Worm (Caenorhabditis elegans) whole organism, young adult: Measurements from ENCODE around the gene mbk-1.
A peak's percentile ranks its signal among the peaks of the same experiment; 100 is the strongest.

ENCODE experiments used
- B0261.1 ChIP-seq: sonication (generic microtip); optimal IDR thresholded peaks from 2 replicates; lab custom pipeline; 2016; ENCODE audit warnings: mild to moderate bottlenecking, missing genetic modification characterization, moderate library complexity, missing compliant biosample characterization
- C06A6.2 ChIP-seq: fragments of 200-800 bp; sonication (Bioruptor generic); conservative IDR thresholded peaks from 2 replicates; pipeline ENCODE4 v1.3.6; 2022; ENCODE audit warnings: missing genetic modification characterization, missing compliant biosample characterization
- F10E7.11 ChIP-seq: sonication (generic microtip); optimal IDR thresholded peaks from 2 replicates; lab custom pipeline; 2017; ENCODE audit warnings: mild to moderate bottlenecking, missing genetic modification characterization, moderate library complexity, missing compliant biosample characterization
- F23B12.7 ChIP-seq: sonication (generic microtip); optimal IDR thresholded peaks from 2 replicates; lab custom pipeline; 2017; ENCODE audit warnings: missing genetic modification characterization, mild to moderate bottlenecking, missing compliant biosample characterization, antibody characterized with exemption, moderate library complexity; ENCODE audit not compliant: insufficient read depth
- F37B4.10 ChIP-seq: fragments of 200-800 bp; sonication (Bioruptor generic); IDR thresholded peaks from 2 replicates; pipeline ENCODE4 v1.3.6; 2022; ENCODE audit warnings: missing genetic modification characterization, missing compliant biosample characterization
- F39B2.1 ChIP-seq: fragments of 200-800 bp; sonication (Bioruptor generic); IDR thresholded peaks from 2 replicates; pipeline ENCODE4 v1.3.6; 2022; ENCODE audit warnings: missing genetic modification reagents, missing genetic modification characterization, missing compliant biosample characterization
- F49E8.2 ChIP-seq: sonication (generic microtip); optimal IDR thresholded peaks from 3 replicates; lab custom pipeline; 2017; ENCODE audit warnings: missing genetic modification characterization, mild to moderate bottlenecking, missing compliant biosample characterization, antibody characterized with exemption, moderate library complexity; ENCODE audit not compliant: insufficient read depth
- F57A8.1 ChIP-seq: fragments of 200-800 bp; sonication (Bioruptor generic); optimal IDR thresholded peaks from 2 replicates; lab custom pipeline; 2018; ENCODE audit warnings: mild to moderate bottlenecking, missing genetic modification characterization, moderate library complexity, missing compliant biosample characterization
- K12H6.12 ChIP-seq: fragments of 200-800 bp; sonication (Bioruptor generic); optimal IDR thresholded peaks from 2 replicates; lab custom pipeline; 2018; ENCODE audit warnings: mild to moderate bottlenecking, missing genetic modification characterization, missing compliant biosample characterization
- T07F8.4 ChIP-seq: sonication (generic microtip); optimal IDR thresholded peaks from 2 replicates; lab custom pipeline; 2016; ENCODE audit warnings: mild to moderate bottlenecking, missing genetic modification characterization, moderate library complexity, missing compliant biosample characterization
- T26A5.8 ChIP-seq: sonication (generic microtip); optimal IDR thresholded peaks from 2 replicates; lab custom pipeline; 2016; ENCODE audit warnings: missing genetic modification characterization, missing compliant biosample characterization
- Y53G8AR.9 ChIP-seq: fragments of 200-800 bp; sonication (Bioruptor generic); conservative IDR thresholded peaks from 2 replicates; pipeline ENCODE4 v1.3.6; 2022; ENCODE audit warnings: missing genetic modification reagents, missing genetic modification characterization, missing compliant biosample characterization
- Y67H2A.10 ChIP-seq: fragments of 200-800 bp; sonication (Bioruptor generic); conservative IDR thresholded peaks from 2 replicates; pipeline ENCODE4 v1.3.6; 2022; ENCODE audit warnings: missing genetic modification reagents, missing genetic modification characterization, missing compliant biosample characterization
- akir-1 ChIP-seq: fragments of 200-800 bp; sonication (Bioruptor generic); optimal IDR thresholded peaks from 2 replicates; lab custom pipeline; 2018; ENCODE audit warnings: mild to moderate bottlenecking, missing genetic modification characterization, moderate library complexity, missing compliant biosample characterization
- aptf-3 ChIP-seq: fragments of 200-800 bp; sonication (Bioruptor generic); IDR thresholded peaks from 2 replicates; pipeline ENCODE4 v1.3.6; 2022; ENCODE audit warnings: missing genetic modification characterization, missing compliant biosample characterization
- atf-7 ChIP-seq: sonication (generic microtip); optimal IDR thresholded peaks from 2 replicates; lab custom pipeline; 2017; ENCODE audit warnings: mild to moderate bottlenecking, missing genetic modification characterization, missing compliant biosample characterization
- bed-1 ChIP-seq: fragments of 200-800 bp; sonication (Bioruptor generic); IDR thresholded peaks from 2 replicates; pipeline ENCODE4 v1.3.6; 2022; ENCODE audit warnings: missing genetic modification reagents, missing genetic modification characterization, missing compliant biosample characterization
- bed-2 ChIP-seq: fragments of 200-800 bp; sonication (Bioruptor generic); IDR thresholded peaks from 2 replicates; pipeline ENCODE4 v1.3.6; 2022; ENCODE audit warnings: missing genetic modification reagents, missing genetic modification characterization, missing compliant biosample characterization
- cebp-1 ChIP-seq, 2 experiments: fragments of 200-800 bp in 1 of 2; sonication (Bioruptor generic) in 1 of 2; sonication (generic microtip) in 1 of 2; IDR thresholded peaks in 1 of 2; optimal IDR thresholded peaks in 1 of 2; 2 replicates each; pipeline versions ENCODE4 v1.3.6 to Lab custom; 2017 to 2022; ENCODE audit warnings: missing compliant biosample characterization in 2 of 2, missing genetic modification characterization in 2 of 2, mild to moderate bottlenecking in 1 of 2, missing genetic modification reagents in 1 of 2, moderate library complexity in 1 of 2
- ceh-100 ChIP-seq: fragments of 200-800 bp; sonication (Bioruptor generic); IDR thresholded peaks from 2 replicates; pipeline ENCODE4 v1.3.6; 2022; ENCODE audit warnings: missing genetic modification reagents, missing genetic modification characterization, missing compliant biosample characterization
- ceh-58 ChIP-seq: fragments of 200-800 bp; sonication (Bioruptor generic); IDR thresholded peaks from 2 replicates; pipeline ENCODE4 v1.3.6; 2022; ENCODE audit warnings: missing genetic modification characterization, missing compliant biosample characterization
- dpl-1 ChIP-seq: fragments of 150-350 bp; optimal IDR thresholded peaks from 2 replicates; lab custom pipeline; 2014; ENCODE audit warnings: missing biosample characterization, missing genetic modification reagents, missing genetic modification characterization
- efl-1 ChIP-seq: fragments of 150-350 bp; optimal IDR thresholded peaks from 2 replicates; lab custom pipeline; 2014; ENCODE audit warnings: missing biosample characterization, missing genetic modification reagents, missing genetic modification characterization
- egrh-3 ChIP-seq: fragments of 200-800 bp; sonication (Bioruptor generic); IDR thresholded peaks from 2 replicates; pipeline ENCODE4 v1.3.6; 2022; ENCODE audit warnings: missing genetic modification reagents, missing genetic modification characterization, missing compliant biosample characterization
- ets-4 ChIP-seq: fragments of 200-800 bp; sonication (Bioruptor generic); optimal IDR thresholded peaks from 2 replicates; lab custom pipeline; 2018; ENCODE audit warnings: mild to moderate bottlenecking, missing genetic modification characterization, missing compliant biosample characterization
- fkh-3 ChIP-seq: sonication (generic microtip); optimal IDR thresholded peaks from 2 replicates; lab custom pipeline; 2016; ENCODE audit warnings: mild to moderate bottlenecking, missing genetic modification characterization, missing compliant biosample characterization
- him-1 ChIP-seq: sonication (generic microtip); optimal IDR thresholded peaks from 2 replicates; lab custom pipeline; 2016; ENCODE audit warnings: missing genotype, missing genetic modification reagents, missing genetic modification characterization, missing compliant biosample characterization
- hlh-12 ChIP-seq: sonication (generic microtip); optimal IDR thresholded peaks from 2 replicates; lab custom pipeline; 2016; ENCODE audit warnings: missing genetic modification characterization, missing compliant biosample characterization
- hsf-1 ChIP-seq: fragments of 200-800 bp; sonication (Bioruptor generic); IDR thresholded peaks from 2 replicates; pipeline ENCODE4 v1.3.6; 2022; ENCODE audit warnings: missing genetic modification reagents, missing genetic modification characterization, missing compliant biosample characterization
- lag-1 ChIP-seq: fragments of 200-800 bp; sonication (Bioruptor generic); IDR thresholded peaks from 2 replicates; pipeline ENCODE4 v1.3.6; 2022; ENCODE audit warnings: missing genetic modification reagents, missing genetic modification characterization, missing compliant biosample characterization
- lin-35 ChIP-seq, 3 experiments: fragments of 150-350 bp in 2 of 3; sonication (generic microtip) in 1 of 3; optimal IDR thresholded peaks; 2 replicates each; lab custom pipeline; 2014 to 2018; ENCODE audit warnings: missing biosample characterization in 3 of 3, missing genetic modification characterization in 3 of 3, missing genetic modification reagents in 3 of 3
- lin-54 ChIP-seq: fragments of 200-800 bp; sonication (Bioruptor generic); optimal IDR thresholded peaks from 2 replicates; lab custom pipeline; 2018; ENCODE audit warnings: mild to moderate bottlenecking, missing genetic modification characterization, missing compliant biosample characterization
- lir-1 ChIP-seq: fragments of 200-800 bp; sonication (Bioruptor generic); conservative IDR thresholded peaks from 2 replicates; pipeline ENCODE4 v1.3.6; 2022; ENCODE audit warnings: missing genetic modification reagents, missing genetic modification characterization, missing compliant biosample characterization
- lsl-1 ChIP-seq: fragments of 200-800 bp; sonication (Bioruptor generic); optimal IDR thresholded peaks from 2 replicates; lab custom pipeline; 2018; ENCODE audit warnings: mild to moderate bottlenecking, missing genetic modification characterization, moderate library complexity, missing compliant biosample characterization
- madf-3 ChIP-seq: fragments of 200-800 bp; sonication (Bioruptor generic); IDR thresholded peaks from 2 replicates; pipeline ENCODE4 v1.3.6; 2022; ENCODE audit warnings: missing genetic modification reagents, missing genetic modification characterization, missing compliant biosample characterization
- mel-28 ChIP-seq: sonication (generic microtip); optimal IDR thresholded peaks from 2 replicates; lab custom pipeline; 2016; ENCODE audit warnings: borderline replicate concordance, mild to moderate bottlenecking, missing genetic modification characterization, missing compliant biosample characterization
- mes-4 ChIP-seq: sonication (generic microtip); optimal IDR thresholded peaks from 2 replicates; lab custom pipeline; 2016; ENCODE audit warnings: missing genotype, missing genetic modification characterization, missing compliant biosample characterization
- nhr-27 ChIP-seq: fragments of 200-800 bp; sonication (Bioruptor generic); optimal IDR thresholded peaks from 2 replicates; lab custom pipeline; 2018; ENCODE audit warnings: mild to moderate bottlenecking, missing genetic modification characterization, moderate library complexity, missing compliant biosample characterization
- nhr-90 ChIP-seq: sonication (generic microtip); optimal IDR thresholded peaks from 2 replicates; lab custom pipeline; 2016; ENCODE audit warnings: missing genotype, mild to moderate bottlenecking, missing genetic modification characterization, missing compliant biosample characterization
- sea-2 ChIP-seq: fragments of 200-800 bp; sonication (Bioruptor generic); IDR thresholded peaks from 2 replicates; pipeline ENCODE4 v1.3.6; 2022; ENCODE audit warnings: missing genetic modification characterization, missing compliant biosample characterization
- snpc-3.4 ChIP-seq: sonication (generic microtip); optimal IDR thresholded peaks from 2 replicates; lab custom pipeline; 2017; ENCODE audit warnings: missing genetic modification characterization, mild to moderate bottlenecking, missing compliant biosample characterization, antibody characterized with exemption, moderate library complexity, missing genotype, missing genetic modification reagents
- snpc-4 ChIP-seq, 5 experiments: fragments of 150-350 bp in 1 of 5; sonication (generic microtip) in 4 of 5; optimal IDR thresholded peaks; 2 replicates each; lab custom pipeline; 2014 to 2018; ENCODE audit warnings: missing genetic modification characterization in 5 of 5, missing biosample characterization in 3 of 5, antibody characterized with exemption in 2 of 5, mild to moderate bottlenecking in 2 of 5, missing compliant biosample characterization in 2 of 5, missing genotype in 2 of 5, moderate library complexity in 2 of 5, missing genetic modification reagents in 1 of 5
- tbp1 ChIP-seq: fragments of 200-800 bp; sonication (Bioruptor generic); optimal IDR thresholded peaks from 2 replicates; lab custom pipeline; 2018; ENCODE audit warnings: mild to moderate bottlenecking, missing genetic modification characterization, missing compliant biosample characterization
- unc-130 ChIP-seq: sonication (generic microtip); optimal IDR thresholded peaks from 2 replicates; lab custom pipeline; 2016; ENCODE audit warnings: missing genetic modification reagents, missing genetic modification characterization, missing compliant biosample characterization
- unc-62 ChIP-seq: fragments of 150-350 bp; optimal IDR thresholded peaks from 2 replicates; lab custom pipeline; 2014; ENCODE audit warnings: missing biosample characterization, missing genetic modification reagents, missing genetic modification characterization
- xnd-1 ChIP-seq: sonication (generic microtip); optimal IDR thresholded peaks from 2 replicates; lab custom pipeline; 2016; ENCODE audit warnings: missing genotype, missing genetic modification reagents, missing genetic modification characterization, missing compliant biosample characterization

mbk-1 gene

DNA sequence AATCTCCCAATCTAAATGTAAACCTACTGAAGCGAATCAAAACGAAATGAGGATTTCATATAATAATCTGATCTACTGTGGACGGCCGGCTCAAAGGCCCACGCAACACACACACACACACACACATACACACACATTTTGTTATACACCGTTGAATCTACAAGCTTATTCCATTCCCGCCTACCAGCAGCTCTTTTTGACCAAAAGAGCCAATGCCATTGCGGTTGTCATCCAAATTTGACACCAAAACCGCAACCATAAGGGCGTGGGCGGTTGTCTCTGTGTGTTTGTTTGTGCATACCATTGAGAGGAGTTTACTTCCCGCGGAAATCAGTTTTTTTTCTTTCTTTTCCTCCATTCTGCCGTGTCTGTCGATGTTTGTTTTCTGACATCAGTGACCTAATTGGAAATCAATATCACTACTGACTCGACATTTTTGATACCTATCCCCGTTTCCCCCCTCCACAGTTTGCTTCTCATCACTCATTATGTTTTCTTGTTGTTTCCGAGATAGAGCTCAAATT, 18.6 kb upstream of the mbk-1 start:
- TF ChIP-seq akir-1, result no peak
- no peak for TF ChIP-seq ceh-58 (GFP tag; lab: Robert Waterston, UW)
- TF ChIP-seq lir-1, result no peak
- TF ChIP-seq unc-130 (GFP tag; lab: Kevin White, UChicago), result no peak
- TF ChIP-seq him-1 (tag; lab: Kevin White, UChicago), result no peak
- no peak for TF ChIP-seq C06A6.2 (GFP tag; lab: Robert Waterston, UW)
- TF ChIP-seq F39B2.1 (GFP tag; lab: Robert Waterston, UW), result no peak
- TF ChIP-seq sea-2 (GFP tag; lab: Robert Waterston, UW), result no peak
- TF ChIP-seq F37B4.10 (GFP tag; lab: Robert Waterston, UW), result no peak
- TF ChIP-seq lin-35 (GFP tag; optimal IDR thresholded peaks at IDR 0.05; lab: Kevin White, UChicago), result no peak
- no peak for TF ChIP-seq egrh-3 (GFP tag; lab: Robert Waterston, UW)
- TF ChIP-seq fkh-3, result no peak
- no peak for TF ChIP-seq F23B12.7 (tag; lab: Kevin White, UChicago)
- no peak for TF ChIP-seq xnd-1 (tag; lab: Kevin White, UChicago)
- no peak for TF ChIP-seq snpc-4 (GFP tag; optimal IDR thresholded peaks at IDR 0.05; lab: Kevin White, UChicago)
- TF ChIP-seq snpc-4 (tag; optimal IDR thresholded peaks at IDR 0.05; lab: Kevin White, UChicago), result no peak
- no peak for TF ChIP-seq madf-3 (GFP tag; lab: Robert Waterston, UW)
- TF ChIP-seq T07F8.4 (tag; lab: Kevin White, UChicago), result no peak

DNA sequence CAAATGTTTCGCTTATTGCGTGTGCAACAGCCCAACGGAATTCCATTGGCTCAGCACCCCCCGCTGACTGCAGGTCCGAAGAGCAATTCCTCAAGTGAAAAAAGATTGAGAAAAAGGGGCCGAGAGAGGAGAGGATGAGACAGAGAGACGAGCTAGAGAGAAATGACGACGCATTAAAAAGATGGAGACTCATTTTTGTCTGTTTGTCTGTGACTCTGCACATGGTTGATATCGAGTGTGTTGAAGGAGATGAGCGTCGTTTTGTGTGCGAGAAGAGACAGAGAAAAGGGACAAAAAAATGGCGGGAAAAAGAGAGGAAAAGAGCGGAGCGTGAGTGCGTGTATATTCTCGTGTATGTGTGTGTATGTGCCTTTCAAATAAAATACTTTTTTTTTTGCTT, 16.7 kb upstream of the mbk-1 start:
- TF ChIP-seq T07F8.4 (tag; lab: Kevin White, UChicago) (no peak), F39B2.1 (GFP tag; lab: Robert Waterston, UW) (no peak), bed-2 (GFP tag; lab: Robert Waterston, UW) (peak; percentile 58; the same call in 1 of the 2 replicates), akir-1 (no peak), Y53G8AR.9 (GFP tag; lab: Robert Waterston, UW) (0 out of 2 replicates have a peak, but pooled peaks have one; percentile 33), K12H6.12 (tag; lab: Kevin White, UChicago) (peak; percentile 82), fkh-3 (no peak), hsf-1 (GFP tag; lab: Robert Waterston, UW) (no peak), unc-62 (GFP tag; lab: Kevin White, UChicago) (no peak), F49E8.2 (no peak), lsl-1 (GFP tag; lab: Kevin White, UChicago) (no peak), nhr-90 (no peak), ceh-100 (GFP tag; lab: Robert Waterston, UW) (no peak), aptf-3 (GFP tag; lab: Robert Waterston, UW) (no peak), nhr-27 (tag; lab: Kevin White, UChicago) (no peak), snpc-3.4 (tag; lab: Kevin White, UChicago) (no peak), mel-28 (no peak), efl-1 (GFP tag; lab: Kevin White, UChicago) (peak; percentile 15), dpl-1 (GFP tag; lab: Kevin White, UChicago) (peak; percentile 19), bed-1 (GFP tag; lab: Robert Waterston, UW) (no peak), lin-54 (GFP tag; lab: Kevin White, UChicago) (peak; percentile 9), tbp1 (GFP tag; lab: Kevin White, UChicago) (peak; percentile 57), hlh-12 (tag; lab: Kevin White, UChicago) (no peak), lag-1 (no peak), atf-7 (tag; lab: Kevin White, UChicago) (peak; percentile 58), Y67H2A.10 (GFP tag; lab: Robert Waterston, UW) (no peak), F10E7.11 (tag; lab: Kevin White, UChicago) (no peak), F23B12.7 (tag; lab: Kevin White, UChicago) (peak; percentile 33), T26A5.8 (tag; lab: Kevin White, UChicago) (no peak), cebp-1 (GFP tag; IDR thresholded peaks at IDR 0.05; lab: Robert Waterston, UW) (no peak), cebp-1 (tag; optimal IDR thresholded peaks at IDR 0.05; lab: Kevin White, UChicago) (peak; percentile 81), mes-4 (no peak), ets-4 (GFP tag; lab: Kevin White, UChicago) (no peak), F57A8.1 (GFP tag; lab: Kevin White, UChicago) (no peak), B0261.1 (tag; lab: Kevin White, UChicago) (no peak)
